Worm (Caenorhabditis elegans): ENCODE data around the gene lin-25.

DNA sequence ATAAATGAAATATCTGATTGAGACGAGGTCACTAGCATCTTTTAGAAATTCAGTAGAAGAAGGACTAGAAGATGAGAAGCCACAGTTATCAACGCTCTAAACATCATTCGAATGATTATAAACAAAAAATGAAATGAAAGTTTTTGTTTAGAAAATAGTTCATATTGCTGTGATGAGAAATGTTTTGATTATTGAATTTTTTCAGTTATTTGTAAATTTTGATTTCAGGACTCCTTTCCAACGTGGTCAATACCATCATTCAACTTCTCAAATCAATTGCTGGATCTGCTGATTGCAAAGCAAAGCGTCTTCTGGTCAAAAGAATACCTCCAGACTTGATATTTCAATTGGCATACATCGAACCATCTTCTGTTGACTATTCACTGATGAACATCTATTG is 8.4 kb downstream of the lin-25 start, which contains the start of gene W05B10.6:
- no peak for TF ChIP-seq nfyb-1 (GFP tag; IDR thresholded peaks at IDR 0.05)
- no peak for TF ChIP-seq nhr-120 (GFP tag; IDR thresholded peaks at IDR 0.05)
- no peak for TF ChIP-seq attf-5 (GFP tag; optimal IDR thresholded peaks at IDR 0.05)
- TF ChIP-seq die-1 (tag; optimal IDR thresholded peaks at IDR 0.05) = no peak
- TF ChIP-seq F33H1.4 (GFP tag; IDR thresholded peaks at IDR 0.05) = no peak
- no peak for TF ChIP-seq unc-62 (GFP tag; optimal IDR thresholded peaks at IDR 0.05)
- no peak for TF ChIP-seq hrde-1 (tag; optimal IDR thresholded peaks at IDR 0.05; ENCODE audit: borderline replicate concordance)
- TF ChIP-seq atf-7 (tag; optimal IDR thresholded peaks at IDR 0.05) = no peak
- TF ChIP-seq ama-1 (optimal IDR thresholded peaks at IDR 0.05) = no peak
- TF ChIP-seq ama-1 (GFP tag; optimal IDR thresholded peaks at IDR 0.05) = no peak
- no peak for TF ChIP-seq mel-28 (tag; optimal IDR thresholded peaks at IDR 0.05; ENCODE audit: borderline replicate concordance)
- no peak for TF ChIP-seq bed-2 (GFP tag; IDR thresholded peaks at IDR 0.05)
- TF ChIP-seq F49E8.2 (tag; optimal IDR thresholded peaks at IDR 0.05; ENCODE audit: insufficient read depth) = no peak
- TF ChIP-seq dpl-1 (GFP tag; optimal IDR thresholded peaks at IDR 0.05) = no peak
